Worm (Caenorhabditis elegans) whole organism, L4 larva: ENCODE data around the gene ints-11.

Experiments used
- Y48G9A.11 ChIP-seq: fragments of 200-800 bp; sonication (Bioruptor generic); IDR thresholded peaks from 2 replicates; pipeline ENCODE4 v1.3.6; 2022; ENCODE audit warnings: missing genetic modification reagents, missing genetic modification characterization, missing compliant biosample characterization
- ZK337.2 ChIP-seq: fragments of 200-800 bp; sonication (Bioruptor generic); IDR thresholded peaks from 2 replicates; pipeline ENCODE4 v1.3.6; 2022; ENCODE audit warnings: missing genetic modification reagents, missing genetic modification characterization, missing compliant biosample characterization
- aly-2 ChIP-seq: sonication (generic microtip); optimal IDR thresholded peaks from 2 replicates; lab custom pipeline; 2018; ENCODE audit warnings: missing biosample characterization, missing genetic modification characterization
- daf-12 ChIP-seq: fragments of 150-350 bp; optimal IDR thresholded peaks from 2 replicates; lab custom pipeline; 2014; ENCODE audit warnings: missing biosample characterization, missing genetic modification reagents, missing genetic modification characterization
- fos-1 ChIP-seq: fragments of 150-350 bp; optimal IDR thresholded peaks from 2 replicates; lab custom pipeline; 2014; ENCODE audit warnings: missing biosample characterization, missing genetic modification characterization
- lir-3 ChIP-seq: sonication (generic microtip); optimal IDR thresholded peaks from 2 replicates; lab custom pipeline; 2016; ENCODE audit warnings: mild to moderate bottlenecking, missing genetic modification characterization, missing compliant biosample characterization
- nhr-11 ChIP-seq: fragments of 150-350 bp; optimal IDR thresholded peaks from 2 replicates; lab custom pipeline; 2014; ENCODE audit warnings: missing biosample characterization, missing genetic modification characterization
- nhr-28 ChIP-seq: fragments of 150-350 bp; optimal IDR thresholded peaks from 2 replicates; lab custom pipeline; 2014; ENCODE audit warnings: missing biosample characterization, missing genetic modification characterization
- nhr-42 ChIP-seq: fragments of 200-800 bp; sonication (Bioruptor generic); IDR thresholded peaks from 2 replicates; pipeline ENCODE4 v1.3.6; 2022; ENCODE audit warnings: missing genetic modification characterization, missing compliant biosample characterization
- tag-97 ChIP-seq: fragments of 200-800 bp; sonication (Bioruptor generic); IDR thresholded peaks from 2 replicates; pipeline ENCODE4 v1.3.6; 2022; ENCODE audit warnings: missing genetic modification characterization, missing compliant biosample characterization
- unc-62 ChIP-seq, 3 experiments: fragments of 150-350 bp in 1 of 3; sonication (generic microtip); optimal IDR thresholded peaks in 2 of 3; peaks in 1 of 3; 1 replicate in 1 of 3; 2 replicates in 2 of 3; lab custom pipeline; 2014 to 2017; ENCODE audit warnings: missing biosample characterization in 3 of 3, missing genetic modification characterization in 3 of 3, missing genetic modification reagents in 3 of 3, missing genotype in 1 of 3
- zfp-3 ChIP-seq: fragments of 200-800 bp; sonication (Bioruptor generic); conservative IDR thresholded peaks from 2 replicates; pipeline ENCODE4 v1.3.6; 2022; ENCODE audit warnings: missing genetic modification reagents, missing genetic modification characterization, missing compliant biosample characterization

- TF ChIP-seq nhr-42 (GFP tag; lab: Robert Waterston, UW) (no peak), fos-1 (no peak), unc-62 (GFP tag; optimal IDR thresholded peaks at IDR 0.05 in 1 of 2; lab: Kevin White, UChicago) (no peak), unc-62 (tag; optimal IDR thresholded peaks at IDR 0.05; lab: Kevin White, UChicago) (no peak), nhr-28 (tag; lab: Kevin White, UChicago) (no peak), Y48G9A.11 (GFP tag; lab: Robert Waterston, UW) (no peak), zfp-3 (GFP tag; lab: Robert Waterston, UW) (no peak), lir-3 (tag; lab: Kevin White, UChicago) (no peak), daf-12 (tag; lab: Kevin White, UChicago) (no peak), aly-2 (tag; lab: Kevin White, UChicago) (no peak), ZK337.2 (GFP tag; lab: Robert Waterston, UW) (no peak), nhr-11 (tag; lab: Kevin White, UChicago) (no peak), tag-97 (GFP tag; lab: Robert Waterston, UW) (no peak)
Observed at ce11 chrII:8102041-8102440, 41.2 kb downstream of the ints-11 start, which contains the start of gene sre-2.
